Worm (Caenorhabditis elegans) whole organism, L4 larva: ENCODE measurements around the gene C16D2.1.

Experiments used
- F10B5.3 ChIP-seq: sonication (generic microtip); optimal IDR thresholded peaks from 2 replicates; lab custom pipeline; 2016; ENCODE audit warnings: mild to moderate bottlenecking, missing genetic modification characterization, missing compliant biosample characterization
- F26F4.8 ChIP-seq: fragments of 200-800 bp; sonication (Bioruptor generic); conservative IDR thresholded peaks from 2 replicates; pipeline ENCODE4 v1.3.6; 2022; ENCODE audit warnings: missing genetic modification characterization, missing compliant biosample characterization
- F37D6.2 ChIP-seq: sonication (generic microtip); optimal IDR thresholded peaks from 2 replicates; lab custom pipeline; 2016; ENCODE audit warnings: mild to moderate bottlenecking, missing genetic modification characterization, missing compliant biosample characterization
- Y48G9A.11 ChIP-seq: fragments of 200-800 bp; sonication (Bioruptor generic); IDR thresholded peaks from 2 replicates; pipeline ENCODE4 v1.3.6; 2022; ENCODE audit warnings: missing genetic modification reagents, missing genetic modification characterization, missing compliant biosample characterization
- Y75B8A.6 ChIP-seq: fragments of 200-800 bp; sonication (Bioruptor generic); IDR thresholded peaks from 2 replicates; pipeline ENCODE4 v1.3.6; 2022; ENCODE audit warnings: missing genetic modification reagents, missing genetic modification characterization, missing compliant biosample characterization
- aha-1 ChIP-seq: fragments of 150-350 bp; peaks from one replicate; lab custom pipeline; 2014; ENCODE audit warnings: missing biosample characterization, missing genetic modification characterization
- ama-1 ChIP-seq: fragments of 150-350 bp; optimal IDR thresholded peaks from 2 replicates; lab custom pipeline; 2014; ENCODE audit warnings: inconsistent platforms, mixed read lengths
- arid-1 ChIP-seq: fragments of 200-800 bp; sonication (Bioruptor generic); conservative IDR thresholded peaks from 2 replicates; pipeline ENCODE4 v1.3.6; 2022; ENCODE audit warnings: missing genetic modification reagents, missing genetic modification characterization, missing compliant biosample characterization
- ceh-82 ChIP-seq: sonication (generic microtip); optimal IDR thresholded peaks from 2 replicates; lab custom pipeline; 2017; ENCODE audit warnings: missing biosample characterization, missing genetic modification characterization
- daf-12 ChIP-seq: fragments of 150-350 bp; optimal IDR thresholded peaks from 2 replicates; lab custom pipeline; 2014; ENCODE audit warnings: missing biosample characterization, missing genetic modification reagents, missing genetic modification characterization
- dmd-9 ChIP-seq: fragments of 200-800 bp; sonication (Bioruptor generic); IDR thresholded peaks from 2 replicates; pipeline ENCODE4 v1.3.6; 2022; ENCODE audit warnings: missing genetic modification reagents, missing genetic modification characterization, missing compliant biosample characterization
- egl-43 ChIP-seq: fragments of 200-800 bp; sonication (Bioruptor generic); IDR thresholded peaks from 2 replicates; pipeline ENCODE4 v1.3.6; 2022; ENCODE audit warnings: missing genetic modification reagents, missing genetic modification characterization, missing compliant biosample characterization
- fkh-10 ChIP-seq: fragments of 150-350 bp; optimal IDR thresholded peaks from 2 replicates; lab custom pipeline; 2014; ENCODE audit warnings: missing biosample characterization, missing genetic modification reagents, missing genetic modification characterization
- fos-1 ChIP-seq: fragments of 150-350 bp; optimal IDR thresholded peaks from 2 replicates; lab custom pipeline; 2014; ENCODE audit warnings: missing biosample characterization, missing genetic modification characterization
- hif-1 ChIP-seq, 2 experiments: sonication (generic microtip); optimal IDR thresholded peaks; 2 replicates each; lab custom pipeline; 2016 to 2017; ENCODE audit warnings: missing compliant biosample characterization in 2 of 2, missing genetic modification characterization in 2 of 2, missing genetic modification reagents in 2 of 2, missing genotype in 2 of 2, mild to moderate bottlenecking in 1 of 2
- lin-1 ChIP-seq: fragments of 200-800 bp; sonication (Bioruptor generic); IDR thresholded peaks from 2 replicates; pipeline ENCODE4 v1.3.6; 2022; ENCODE audit warnings: missing genetic modification reagents, missing genetic modification characterization, missing compliant biosample characterization
- lsy-2 ChIP-seq, 2 experiments: fragments of 150-350 bp in 1 of 2; sonication (generic microtip) in 1 of 2; optimal IDR thresholded peaks; 2 replicates each; lab custom pipeline; 2014 to 2017; ENCODE audit warnings: missing biosample characterization in 2 of 2, missing genetic modification characterization in 2 of 2
- nhr-6 ChIP-seq: fragments of 150-350 bp; optimal IDR thresholded peaks from 2 replicates; lab custom pipeline; 2014; ENCODE audit warnings: missing biosample characterization, missing genetic modification characterization
- php-3 ChIP-seq: fragments of 200-800 bp; sonication (Bioruptor generic); IDR thresholded peaks from 2 replicates; pipeline ENCODE4 v1.3.6; 2022; ENCODE audit warnings: missing genetic modification reagents, missing genetic modification characterization, missing compliant biosample characterization
- rbr-2 ChIP-seq: sonication (generic microtip); optimal IDR thresholded peaks from 2 replicates; lab custom pipeline; 2016; ENCODE audit warnings: missing genotype, missing genetic modification characterization, missing compliant biosample characterization
- saeg-2 ChIP-seq: fragments of 200-800 bp; sonication (Bioruptor generic); IDR thresholded peaks from 2 replicates; pipeline ENCODE4 v1.3.6; 2022; ENCODE audit warnings: missing genetic modification reagents, missing genetic modification characterization, missing compliant biosample characterization
- sdz-12 ChIP-seq: fragments of 200-800 bp; sonication (Bioruptor generic); optimal IDR thresholded peaks from 2 replicates; lab custom pipeline; 2018; ENCODE audit warnings: mild to moderate bottlenecking, missing genetic modification characterization, missing compliant biosample characterization
- tag-97 ChIP-seq: fragments of 200-800 bp; sonication (Bioruptor generic); IDR thresholded peaks from 2 replicates; pipeline ENCODE4 v1.3.6; 2022; ENCODE audit warnings: missing genetic modification characterization, missing compliant biosample characterization
- tra-1 ChIP-seq: fragments of 200-800 bp; sonication (Bioruptor generic); IDR thresholded peaks from 2 replicates; pipeline ENCODE4 v1.3.6; 2022; ENCODE audit warnings: missing genetic modification reagents, missing genetic modification characterization, missing compliant biosample characterization
- unc-62 ChIP-seq, 3 experiments: fragments of 150-350 bp in 1 of 3; sonication (generic microtip); optimal IDR thresholded peaks in 2 of 3; peaks in 1 of 3; 1 replicate in 1 of 3; 2 replicates in 2 of 3; lab custom pipeline; 2014 to 2017; ENCODE audit warnings: missing biosample characterization in 3 of 3, missing genetic modification characterization in 3 of 3, missing genetic modification reagents in 3 of 3, missing genotype in 1 of 3
- zag-1 ChIP-seq: fragments of 150-350 bp; optimal IDR thresholded peaks from 2 replicates; lab custom pipeline; 2014; ENCODE audit warnings: missing biosample characterization, missing genetic modification characterization
- zfp-3 ChIP-seq: fragments of 200-800 bp; sonication (Bioruptor generic); conservative IDR thresholded peaks from 2 replicates; pipeline ENCODE4 v1.3.6; 2022; ENCODE audit warnings: missing genetic modification reagents, missing genetic modification characterization, missing compliant biosample characterization

The C16D2.1 gene

ce11 chrII:9139172-9139700 lies 7.8 kb downstream of the C16D2.1 start, which contains the start of gene Y9C2UA.1:
TSS of gene Y9C2UA.1 (plus strand) at chrII:9139650.
- no peak for TF ChIP-seq arid-1 (GFP tag; lab: Robert Waterston, UW)
- TF ChIP-seq aha-1 (tag; lab: Kevin White, UChicago): peak; percentile 42

- TF ChIP-seq Y48G9A.11 (GFP tag; lab: Robert Waterston, UW): no peak
- peak in 1 of 2 experiments; percentile 52 for TF ChIP-seq unc-62 (GFP tag; optimal IDR thresholded peaks at IDR 0.05 in 1 of 2; lab: Kevin White, UChicago)
- TF ChIP-seq unc-62 (tag; optimal IDR thresholded peaks at IDR 0.05; lab: Kevin White, UChicago): no peak
- no peak for TF ChIP-seq sdz-12
- TF ChIP-seq, all 104 proteins: peak for 1
Observed at ce11 chrII:9141110-9141509, 9.6 kb downstream of the C16D2.1 start.

ce11 chrII:9143795-9144194 lies 12.3 kb downstream of the C16D2.1 start:
- peak in 1 of 2 experiments; percentile 93 for TF ChIP-seq unc-62 (GFP tag; optimal IDR thresholded peaks at IDR 0.05 in 1 of 2; lab: Kevin White, UChicago)
- TF ChIP-seq unc-62 (tag; optimal IDR thresholded peaks at IDR 0.05; lab: Kevin White, UChicago): no peak
- TF ChIP-seq Y75B8A.6 (GFP tag; lab: Robert Waterston, UW): no peak

- TF ChIP-seq fkh-10 (GFP tag; lab: Kevin White, UChicago) (no peak), tag-97 (no peak), dmd-9 (no peak), lin-1 (GFP tag; lab: Robert Waterston, UW) (no peak)
Observed at ce11 chrII:9144366-9144765, 12.9 kb downstream of the C16D2.1 start.

ce11 chrII:9145961-9146360 lies 14.5 kb downstream of the C16D2.1 start, which contains the start of gene W07A12.4:
TSS of gene W07A12.4 (plus strand) at chrII:9146261.
- TF ChIP-seq lsy-2 (tag; optimal IDR thresholded peaks at IDR 0.05; lab: Kevin White, UChicago) (no peak), aha-1 (tag; lab: Kevin White, UChicago) (peak; percentile 41)

- TF ChIP-seq tag-97: no peak
- TF ChIP-seq, all 104 proteins: peak for 0
Observed at ce11 chrII:9148079-9148478, 16.6 kb downstream of the C16D2.1 start.

ce11 chrII:9152231-9152630 lies 20.8 kb downstream of the C16D2.1 start, which contains the start of gene col-78:
TSS of gene col-78 (plus strand) at chrII:9152531.
- TF ChIP-seq rbr-2 (tag; lab: Kevin White, UChicago): no peak
- no peak for TF ChIP-seq F10B5.3 (tag; lab: Kevin White, UChicago)
- no peak for TF ChIP-seq saeg-2 (GFP tag; lab: Robert Waterston, UW)
- no peak for TF ChIP-seq daf-12 (tag; lab: Kevin White, UChicago)
- no peak for TF ChIP-seq egl-43 (GFP tag; lab: Robert Waterston, UW)
- TF ChIP-seq nhr-6: no peak
- TF ChIP-seq aha-1 (tag; lab: Kevin White, UChicago): no peak
- no peak for TF ChIP-seq zag-1 (tag; lab: Kevin White, UChicago)
- no peak for TF ChIP-seq ceh-82
- TF ChIP-seq Y48G9A.11 (GFP tag; lab: Robert Waterston, UW): no peak
- no peak for TF ChIP-seq ama-1 (lab: Kevin White, UChicago)
- no peak for TF ChIP-seq F37D6.2 (tag; lab: Kevin White, UChicago)
- no peak for TF ChIP-seq fos-1 (tag; lab: Kevin White, UChicago)
- TF ChIP-seq F26F4.8 (GFP tag; lab: Robert Waterston, UW): no peak
- TF ChIP-seq zfp-3 (GFP tag; lab: Robert Waterston, UW): no peak

ce11 chrII:9154339-9154738 lies 22.9 kb downstream of the C16D2.1 start:
- no peak for TF ChIP-seq php-3 (GFP tag; lab: Robert Waterston, UW)
- no peak for TF ChIP-seq tra-1 (GFP tag; lab: Robert Waterston, UW)
- TF ChIP-seq aha-1 (tag; lab: Kevin White, UChicago): peak; percentile 96
- peak; percentile 87 to 89 for TF ChIP-seq hif-1 (tag; optimal IDR thresholded peaks at IDR 0.05; lab: Kevin White, UChicago)
